Worm (Caenorhabditis elegans): ENCODE results near the gene acly-1.

The acly-1 gene

DNA sequence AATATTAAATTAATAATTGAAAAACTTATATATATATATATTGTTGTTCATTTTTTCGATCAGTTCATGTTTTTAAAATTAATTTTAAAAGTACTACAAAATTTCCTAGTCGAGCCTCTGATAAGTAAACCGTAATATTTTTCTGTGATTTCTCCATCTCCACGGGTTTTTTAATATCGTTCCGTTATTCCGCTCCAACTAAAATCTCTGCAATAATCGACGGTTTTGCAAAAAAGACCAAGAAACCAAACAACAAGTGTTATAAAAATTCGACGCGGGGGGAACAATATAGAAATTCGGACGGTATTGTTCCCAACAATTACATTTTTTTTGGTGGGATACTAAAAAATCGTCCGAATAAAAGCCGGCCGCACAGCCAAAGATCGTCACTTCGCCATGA, 23.1 kb downstream of the acly-1 start, which contains the start of gene F09E10.1:
Gene F09E10.1 (plus strand): TSS at position 301 of the 400 bp plus-strand sequence.
- no peak for TF ChIP-seq T22C8.4 (GFP tag; IDR thresholded peaks at IDR 0.05)
- TF ChIP-seq klf-2 (GFP tag; conservative IDR thresholded peaks at IDR 0.05) = no peak
- TF ChIP-seq ztf-23 (GFP tag; IDR thresholded peaks at IDR 0.05) = no peak
- no peak for TF ChIP-seq med-1 (GFP tag; optimal IDR thresholded peaks at IDR 0.05; ENCODE audit: insufficient read depth)
- TF ChIP-seq ztf-29 (GFP tag; IDR thresholded peaks at IDR 0.05) = no peak
- no peak for TF ChIP-seq ref-1 (GFP tag; conservative IDR thresholded peaks at IDR 0.05)
- TF ChIP-seq flt-1 (GFP tag; IDR thresholded peaks at IDR 0.05) = no peak
- TF ChIP-seq tab-1 (GFP tag; IDR thresholded peaks at IDR 0.05) = no peak
- no peak for TF ChIP-seq cog-1 (tag; optimal IDR thresholded peaks at IDR 0.05)

DNA sequence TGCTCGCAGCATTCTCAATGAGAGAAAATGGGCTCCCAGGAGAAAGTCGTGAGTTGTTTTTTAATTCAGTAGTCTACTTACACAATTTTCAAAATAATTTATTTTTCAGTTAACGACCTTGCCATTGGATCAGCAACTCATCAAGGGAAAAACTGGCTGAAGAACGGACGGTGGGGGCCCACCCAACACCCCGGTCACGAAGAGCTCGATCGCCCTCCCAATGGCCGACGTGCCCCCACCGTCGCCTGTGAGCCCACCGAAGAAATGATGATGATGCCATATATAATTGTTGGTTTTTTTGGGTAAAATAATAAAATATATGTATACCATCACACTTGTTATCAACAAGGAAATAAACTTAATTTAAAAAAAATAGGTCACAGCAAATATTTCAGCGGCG, 23.6 kb downstream of the acly-1 start:
- no peak for TF ChIP-seq med-1 (GFP tag; optimal IDR thresholded peaks at IDR 0.05; ENCODE audit: insufficient read depth)
- no peak for TF ChIP-seq klf-2 (GFP tag; conservative IDR thresholded peaks at IDR 0.05)
- no peak for TF ChIP-seq ref-1 (GFP tag; conservative IDR thresholded peaks at IDR 0.05)
- no peak for TF ChIP-seq ztf-23 (GFP tag; IDR thresholded peaks at IDR 0.05)
- no peak for TF ChIP-seq tab-1 (GFP tag; IDR thresholded peaks at IDR 0.05)
- no peak for TF ChIP-seq ztf-29 (GFP tag; IDR thresholded peaks at IDR 0.05)
- no peak for TF ChIP-seq flt-1 (GFP tag; IDR thresholded peaks at IDR 0.05)
- TF ChIP-seq T22C8.4 (GFP tag; IDR thresholded peaks at IDR 0.05) = no peak
- no peak for TF ChIP-seq cog-1 (tag; optimal IDR thresholded peaks at IDR 0.05)

DNA sequence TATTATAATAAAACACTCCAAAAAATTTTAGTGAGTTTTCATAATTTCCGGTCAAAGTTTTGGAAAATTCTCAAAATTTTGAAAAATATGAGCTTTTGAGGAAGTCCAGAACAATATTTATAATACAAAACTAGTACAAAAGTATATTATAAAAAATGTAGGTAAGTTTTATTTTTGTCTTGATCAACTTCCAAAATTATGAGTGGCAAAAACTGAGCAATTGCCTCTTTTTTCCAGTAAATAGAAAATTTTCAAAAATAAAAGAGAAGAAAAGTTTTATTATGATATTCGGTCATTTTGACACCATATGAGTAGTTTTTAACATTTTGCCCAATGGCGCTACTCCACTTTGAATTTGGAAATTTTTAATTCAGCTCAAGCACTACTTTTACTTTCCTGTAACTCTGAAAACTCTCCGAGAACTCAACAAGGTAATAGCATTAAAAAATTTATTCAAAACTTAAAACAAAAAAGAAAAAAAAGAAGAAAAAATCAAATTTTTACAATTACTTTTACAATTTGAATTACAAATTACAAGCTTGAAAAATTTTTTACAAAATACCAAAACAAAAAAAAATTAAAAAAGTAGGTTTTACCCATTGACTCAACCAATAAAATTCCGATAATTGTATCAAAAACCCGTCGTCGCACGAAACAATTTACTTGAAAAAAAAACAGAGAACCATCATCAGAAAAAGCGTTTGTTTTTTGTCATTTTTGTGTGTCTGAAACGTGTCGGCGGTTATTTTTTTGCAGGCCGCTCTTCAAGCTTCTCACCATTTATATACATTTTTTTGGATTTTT, 24.6 kb downstream of the acly-1 start:
- TF ChIP-seq klf-2 (GFP tag; conservative IDR thresholded peaks at IDR 0.05) (no peak), tab-1 (GFP tag; IDR thresholded peaks at IDR 0.05) (no peak)

DNA sequence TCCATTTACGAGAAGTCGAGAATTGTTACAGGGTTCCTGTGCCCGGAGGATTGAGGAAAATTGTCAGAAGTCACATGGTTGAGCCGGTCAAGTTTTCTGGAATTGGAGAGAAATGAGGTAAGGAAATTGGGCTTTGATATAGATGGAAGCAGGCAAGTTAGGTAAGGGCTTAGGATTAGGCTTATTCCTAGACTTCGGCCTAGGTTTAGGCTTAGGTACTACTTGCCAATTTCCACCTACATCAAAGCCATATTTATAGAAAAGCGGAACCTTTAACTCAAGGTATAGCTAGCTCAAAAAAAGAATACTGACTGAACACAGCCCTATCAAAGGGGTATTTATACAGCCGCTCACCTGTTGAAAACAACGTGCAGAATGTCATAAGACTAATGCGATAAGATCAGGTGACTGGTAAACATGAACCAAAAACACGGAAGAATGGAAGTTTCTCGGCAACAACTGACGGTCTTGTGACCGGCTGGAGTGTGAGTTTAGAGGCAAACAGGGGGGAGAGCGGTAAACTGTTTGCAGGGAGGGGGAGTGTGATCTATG, 25.3 kb downstream of the acly-1 start:
- no peak for TF ChIP-seq klf-2 (GFP tag; conservative IDR thresholded peaks at IDR 0.05)
- TF ChIP-seq cog-1 (tag; optimal IDR thresholded peaks at IDR 0.05) = no peak
- TF ChIP-seq tab-1 (GFP tag; IDR thresholded peaks at IDR 0.05) = no peak
- no peak for TF ChIP-seq T22C8.4 (GFP tag; IDR thresholded peaks at IDR 0.05)
- no peak for TF ChIP-seq flt-1 (GFP tag; IDR thresholded peaks at IDR 0.05)
- TF ChIP-seq ztf-29 (GFP tag; IDR thresholded peaks at IDR 0.05) = no peak
- no peak for TF ChIP-seq med-1 (GFP tag; optimal IDR thresholded peaks at IDR 0.05; ENCODE audit: insufficient read depth)
- TF ChIP-seq ztf-23 (GFP tag; IDR thresholded peaks at IDR 0.05) = no peak
- no peak for TF ChIP-seq ref-1 (GFP tag; conservative IDR thresholded peaks at IDR 0.05)

- TF ChIP-seq flt-1 (GFP tag; IDR thresholded peaks at IDR 0.05) (no peak), tab-1 (GFP tag; IDR thresholded peaks at IDR 0.05) (no peak), T22C8.4 (GFP tag; IDR thresholded peaks at IDR 0.05) (no peak), klf-2 (GFP tag; conservative IDR thresholded peaks at IDR 0.05) (no peak), cog-1 (tag; optimal IDR thresholded peaks at IDR 0.05) (no peak), ztf-29 (GFP tag; IDR thresholded peaks at IDR 0.05) (no peak), ztf-23 (GFP tag; IDR thresholded peaks at IDR 0.05) (no peak)
Observed at ce11 chrX:1512307-1512706, 33.0 kb downstream of the acly-1 start.

- TF ChIP-seq ztf-29 (GFP tag; IDR thresholded peaks at IDR 0.05) (no peak), tab-1 (GFP tag; IDR thresholded peaks at IDR 0.05) (no peak), klf-2 (GFP tag; conservative IDR thresholded peaks at IDR 0.05) (no peak), ref-1 (GFP tag; conservative IDR thresholded peaks at IDR 0.05) (no peak), cog-1 (tag; optimal IDR thresholded peaks at IDR 0.05) (no peak), ztf-23 (GFP tag; IDR thresholded peaks at IDR 0.05) (no peak), flt-1 (GFP tag; IDR thresholded peaks at IDR 0.05) (no peak), T22C8.4 (GFP tag; IDR thresholded peaks at IDR 0.05) (no peak), med-1 (GFP tag; optimal IDR thresholded peaks at IDR 0.05; ENCODE audit: insufficient read depth) (no peak)
Observed at ce11 chrX:1513153-1513552, 33.8 kb downstream of the acly-1 start.

DNA sequence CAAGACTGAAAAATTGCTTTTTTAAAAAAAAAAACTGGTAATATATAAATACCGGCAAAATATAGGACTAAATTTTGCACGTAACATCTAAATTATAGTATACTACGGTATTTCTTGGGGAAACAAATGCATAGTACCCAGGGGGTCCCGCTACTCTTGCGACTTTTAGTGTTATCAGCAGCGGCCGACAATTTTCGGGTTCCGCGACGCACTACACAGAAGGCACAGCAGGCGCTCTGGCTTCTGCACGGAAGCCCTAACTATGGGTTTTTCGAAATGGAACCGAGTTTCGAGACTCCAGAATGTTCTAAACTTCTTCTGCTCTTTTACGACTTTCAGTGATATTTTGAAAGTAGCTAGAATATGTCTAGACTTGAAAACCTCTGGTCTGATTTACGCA, 37.2 kb downstream of the acly-1 start:
- TF ChIP-seq ref-1 (GFP tag; conservative IDR thresholded peaks at IDR 0.05) (no peak), cog-1 (tag; optimal IDR thresholded peaks at IDR 0.05) (no peak), ztf-29 (GFP tag; IDR thresholded peaks at IDR 0.05) (no peak), flt-1 (GFP tag; IDR thresholded peaks at IDR 0.05) (no peak), klf-2 (GFP tag; conservative IDR thresholded peaks at IDR 0.05) (no peak), T22C8.4 (GFP tag; IDR thresholded peaks at IDR 0.05) (no peak), med-1 (GFP tag; optimal IDR thresholded peaks at IDR 0.05; ENCODE audit: insufficient read depth) (no peak), ztf-23 (GFP tag; IDR thresholded peaks at IDR 0.05) (no peak), tab-1 (GFP tag; IDR thresholded peaks at IDR 0.05) (no peak)

- TF ChIP-seq cog-1 (tag; optimal IDR thresholded peaks at IDR 0.05) (no peak), ztf-23 (GFP tag; IDR thresholded peaks at IDR 0.05) (no peak), flt-1 (GFP tag; IDR thresholded peaks at IDR 0.05) (0 out of 2 replicates have a peak, but pooled peaks have one; percentile 45), tab-1 (GFP tag; IDR thresholded peaks at IDR 0.05) (no peak), ztf-29 (GFP tag; IDR thresholded peaks at IDR 0.05) (no peak), klf-2 (GFP tag; conservative IDR thresholded peaks at IDR 0.05) (no peak), med-1 (GFP tag; optimal IDR thresholded peaks at IDR 0.05; ENCODE audit: insufficient read depth) (no peak)
Observed at ce11 chrX:1517519-1517918, 38.2 kb downstream of the acly-1 start.

DNA sequence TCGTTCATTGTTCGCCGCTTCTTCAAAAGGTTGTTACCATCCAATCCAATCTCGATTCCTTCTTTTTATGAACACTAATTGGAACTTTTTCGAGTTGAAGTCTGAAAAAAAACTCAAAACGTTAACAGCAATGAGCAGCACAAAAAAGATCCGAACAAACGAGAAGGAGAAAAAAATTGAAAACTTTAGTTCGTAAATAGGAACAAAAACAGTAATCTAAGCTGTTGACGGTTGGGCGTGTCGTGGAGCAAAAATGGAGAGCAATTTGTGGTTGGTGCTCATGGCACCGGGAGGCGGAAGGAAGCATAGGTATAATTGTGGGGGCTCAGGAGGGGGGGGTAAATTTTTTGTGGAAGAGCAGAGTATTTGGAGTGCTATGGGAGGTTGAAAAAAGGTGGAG, 42.0 kb downstream of the acly-1 start, which contains the start of gene toca-1:
Gene toca-1 (minus strand): TSS at position 101 of the 400 bp plus-strand sequence.
- TF ChIP-seq T22C8.4 (GFP tag; IDR thresholded peaks at IDR 0.05) (no peak), ztf-23 (GFP tag; IDR thresholded peaks at IDR 0.05) (no peak), med-1 (GFP tag; optimal IDR thresholded peaks at IDR 0.05; ENCODE audit: insufficient read depth) (no peak), klf-2 (GFP tag; conservative IDR thresholded peaks at IDR 0.05) (no peak), flt-1 (GFP tag; IDR thresholded peaks at IDR 0.05) (no peak), cog-1 (tag; optimal IDR thresholded peaks at IDR 0.05) (no peak), tab-1 (GFP tag; IDR thresholded peaks at IDR 0.05) (no peak), ztf-29 (GFP tag; IDR thresholded peaks at IDR 0.05) (no peak), ref-1 (GFP tag; conservative IDR thresholded peaks at IDR 0.05) (no peak)
